Worm (Caenorhabditis elegans): ENCODE results near the gene git-1.

The git-1 gene

ce11 chrX:10545716-10546115 lies 21.0 kb downstream of the git-1 start, which contains the start of gene F59F5.5:
F59F5.5 (plus strand) TSS chrX:10546016.
- TF ChIP-seq lin-32 (GFP tag; optimal IDR thresholded peaks at IDR 0.05) (no peak), flh-1 (GFP tag; optimal IDR thresholded peaks at IDR 0.05) (no peak), zip-8 (tag; optimal IDR thresholded peaks at IDR 0.05) (no peak), blmp-1 (tag; optimal IDR thresholded peaks at IDR 0.05) (no peak), nhr-28 (tag; optimal IDR thresholded peaks at IDR 0.05) (no peak), sem-2 (GFP tag; optimal IDR thresholded peaks at IDR 0.05) (no peak), tbx-8 (GFP tag; optimal IDR thresholded peaks at IDR 0.05) (no peak), sptf-1 (tag; optimal IDR thresholded peaks at IDR 0.05) (no peak), mab-5 (tag; optimal IDR thresholded peaks at IDR 0.05) (no peak), bed-3 (GFP tag; optimal IDR thresholded peaks at IDR 0.05) (no peak), unc-62 (GFP tag; optimal IDR thresholded peaks at IDR 0.05) (no peak), unc-120 (tag; optimal IDR thresholded peaks at IDR 0.05; ENCODE audit: poor library complexity, severe bottlenecking) (no peak)

ce11 chrX:10553048-10553447 lies 28.4 kb downstream of the git-1 start:
- TF ChIP-seq sem-2 (GFP tag; optimal IDR thresholded peaks at IDR 0.05) (no peak), ces-1 (GFP tag; optimal IDR thresholded peaks at IDR 0.05) (peak; percentile 6)

- TF ChIP-seq sptf-1 (tag; optimal IDR thresholded peaks at IDR 0.05) (peak; percentile 83), mls-2 (tag; optimal IDR thresholded peaks at IDR 0.05) (peak; percentile 89), unc-39 (tag; optimal IDR thresholded peaks at IDR 0.05) (peak; percentile 2), hlh-1 (tag; optimal IDR thresholded peaks at IDR 0.05) (peak; percentile 54), ceh-83 (GFP tag; optimal IDR thresholded peaks at IDR 0.05) (no peak), ces-1 (GFP tag; optimal IDR thresholded peaks at IDR 0.05) (peak; percentile 56), elt-1 (tag; optimal IDR thresholded peaks at IDR 0.05; ENCODE audit: borderline replicate concordance, insufficient read depth) (no peak), nhr-2 (tag; optimal IDR thresholded peaks at IDR 0.05) (peak; percentile 99), M03D4.4 (tag; optimal IDR thresholded peaks at IDR 0.05) (peak; percentile 62), pha-4 (tag; optimal IDR thresholded peaks at IDR 0.05) (peak; percentile 46), lin-13 (tag; optimal IDR thresholded peaks at IDR 0.05) (peak; percentile 28), tbx-8 (GFP tag; optimal IDR thresholded peaks at IDR 0.05) (peak; percentile 9), blmp-1 (tag; optimal IDR thresholded peaks at IDR 0.05) (no peak), drap-1 (GFP tag; optimal IDR thresholded peaks at IDR 0.05) (peak; percentile 82), ceh-43 (GFP tag; optimal IDR thresholded peaks at IDR 0.05) (no peak), sem-2 (GFP tag; optimal IDR thresholded peaks at IDR 0.05) (peak; percentile 39), unc-62 (GFP tag; optimal IDR thresholded peaks at IDR 0.05) (peak; percentile 68), ceh-39 (tag; optimal IDR thresholded peaks at IDR 0.05) (peak; percentile 37), ztf-11 (tag; optimal IDR thresholded peaks at IDR 0.05) (peak; percentile 64), mep-1 (tag; optimal IDR thresholded peaks at IDR 0.05) (peak; percentile 79), cnd-1 (tag; optimal IDR thresholded peaks at IDR 0.05) (peak; percentile 81), unc-120 (tag; optimal IDR thresholded peaks at IDR 0.05; ENCODE audit: poor library complexity, severe bottlenecking) (peak; percentile 93), lsy-2 (tag; optimal IDR thresholded peaks at IDR 0.05) (peak; percentile 15), bed-3 (GFP tag; optimal IDR thresholded peaks at IDR 0.05) (no peak), ham-2 (GFP tag; optimal IDR thresholded peaks at IDR 0.05) (peak; percentile 85)
Measured at ce11 chrX:10555189-10555964, 30.7 kb downstream of the git-1 start, which contains the start of gene syd-2. syd-2 (minus strand) TSS chrX:10555239.

ce11 chrX:10556764-10557163 lies 32.1 kb downstream of the git-1 start:
- TF ChIP-seq lsy-2 (tag; optimal IDR thresholded peaks at IDR 0.05): no peak
- peak; percentile 52 for TF ChIP-seq lin-32 (GFP tag; optimal IDR thresholded peaks at IDR 0.05)
- TF ChIP-seq ceh-83 (GFP tag; optimal IDR thresholded peaks at IDR 0.05): no peak
- TF ChIP-seq mls-2 (tag; optimal IDR thresholded peaks at IDR 0.05): no peak
- TF ChIP-seq lin-13 (tag; optimal IDR thresholded peaks at IDR 0.05): no peak
- TF ChIP-seq unc-120 (tag; optimal IDR thresholded peaks at IDR 0.05; ENCODE audit: poor library complexity, severe bottlenecking): peak; percentile 31
- TF ChIP-seq M03D4.4 (tag; optimal IDR thresholded peaks at IDR 0.05): no peak
- no peak for TF ChIP-seq nhr-76 (tag; optimal IDR thresholded peaks at IDR 0.05)
- no peak for TF ChIP-seq mab-5 (tag; optimal IDR thresholded peaks at IDR 0.05)
- TF ChIP-seq nhr-12 (tag; optimal IDR thresholded peaks at IDR 0.05): no peak
- no peak for TF ChIP-seq flh-1 (GFP tag; optimal IDR thresholded peaks at IDR 0.05)
- TF ChIP-seq hlh-1 (tag; optimal IDR thresholded peaks at IDR 0.05): peak; percentile 42
- no peak for TF ChIP-seq ces-1 (GFP tag; optimal IDR thresholded peaks at IDR 0.05)
- no peak for TF ChIP-seq bed-3 (GFP tag; optimal IDR thresholded peaks at IDR 0.05)
- TF ChIP-seq sptf-1 (tag; optimal IDR thresholded peaks at IDR 0.05): no peak
